Fruit fly (Drosophila melanogaster): Measurements from ENCODE around the gene Sce.

The Sce gene

DNA sequence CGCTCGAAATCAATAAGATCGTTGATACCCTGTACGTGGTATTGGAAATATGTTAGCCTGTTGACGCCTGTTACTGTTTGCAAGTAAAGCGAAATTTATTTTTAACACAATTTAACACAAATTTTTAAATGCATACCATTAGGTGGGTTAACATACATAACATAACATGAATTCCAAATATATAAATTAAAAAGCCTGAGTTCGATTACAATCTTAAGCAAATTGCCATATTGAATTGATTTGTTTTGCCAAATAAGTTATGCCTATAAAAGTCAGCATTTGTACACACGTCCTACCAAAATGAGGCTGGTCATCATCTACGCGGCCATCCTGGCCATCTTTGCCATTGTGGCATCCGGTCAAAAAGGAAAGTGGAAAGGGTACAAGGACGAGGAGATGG, 12.2 kb upstream of the Sce start, which contains the start of gene CG43319:
TSS of gene CG43319 (plus strand) at position 301 of the 400 bp plus-strand sequence.
- TF ChIP-seq ovo (GFP tag; optimal IDR thresholded peaks at IDR 0.05): no peak
- TF ChIP-seq Mnt (GFP tag; optimal IDR thresholded peaks at IDR 0.05): no peak
- TF ChIP-seq kay (GFP tag; ENCODE audit: borderline replicate concordance): no peak

DNA sequence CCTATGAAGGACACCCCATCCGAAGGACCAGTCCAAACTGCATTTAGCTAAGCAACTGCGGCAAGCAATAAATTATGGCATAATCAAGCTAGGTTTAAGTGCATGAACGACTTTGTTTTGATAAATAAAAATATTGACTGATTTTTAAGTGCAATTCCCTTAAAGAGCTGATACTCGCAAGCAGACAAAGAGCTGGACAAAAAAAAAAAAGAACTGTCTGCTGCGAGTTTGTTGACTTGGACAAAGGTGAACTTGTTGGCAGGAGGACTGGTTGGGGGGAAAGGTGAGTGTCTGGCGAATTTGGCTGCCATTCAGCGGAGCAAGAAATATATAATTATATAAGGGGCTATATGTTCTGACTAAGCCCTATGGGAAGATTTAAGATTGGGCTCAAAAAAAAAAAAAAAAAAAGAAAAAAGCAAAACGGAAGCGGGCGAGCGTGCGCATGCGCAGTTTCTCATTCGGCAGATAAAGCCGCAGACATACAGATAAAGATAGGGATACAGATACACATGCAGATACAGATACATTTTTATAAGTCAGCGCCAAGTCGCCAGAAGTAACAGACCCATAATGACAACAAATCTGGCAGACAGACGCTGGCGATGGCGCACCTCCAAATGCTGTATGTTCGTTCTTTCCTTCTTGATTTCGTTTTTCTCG, 10.9 kb upstream of the Sce start:
- no peak for TF ChIP-seq CG12768 (GFP tag; optimal IDR thresholded peaks at IDR 0.05)
- no peak for TF ChIP-seq CG7045 (GFP tag; optimal IDR thresholded peaks at IDR 0.05)
- no peak for TF ChIP-seq Clk (GFP tag; optimal IDR thresholded peaks at IDR 0.05)
- TF ChIP-seq pad (GFP tag; optimal IDR thresholded peaks at IDR 0.05): no peak
- no peak for TF ChIP-seq CG11617 (GFP tag; optimal IDR thresholded peaks at IDR 0.05)
- no peak for TF ChIP-seq tj (GFP tag; optimal IDR thresholded peaks at IDR 0.05)
- TF ChIP-seq Crg-1 (GFP tag; optimal IDR thresholded peaks at IDR 0.05): no peak
- no peak for TF ChIP-seq CG14711 (tag; optimal IDR thresholded peaks at IDR 0.05)
- TF ChIP-seq CG5204 (GFP tag; optimal IDR thresholded peaks at IDR 0.05): no peak
- no peak for TF ChIP-seq cic (GFP tag; optimal IDR thresholded peaks at IDR 0.05)
- TF ChIP-seq kay (GFP tag; ENCODE audit: borderline replicate concordance): no peak
- TF ChIP-seq bab1 (GFP tag; optimal IDR thresholded peaks at IDR 0.05): no peak
- TF ChIP-seq CG33017 (tag; optimal IDR thresholded peaks at IDR 0.05): no peak
- no peak for TF ChIP-seq ovo (GFP tag; optimal IDR thresholded peaks at IDR 0.05)
- TF ChIP-seq Mnt (GFP tag; optimal IDR thresholded peaks at IDR 0.05): no peak
- no peak for TF ChIP-seq CG1620 (GFP tag; optimal IDR thresholded peaks at IDR 0.05)
- no peak for TF ChIP-seq cnc (optimal IDR thresholded peaks at IDR 0.05)

DNA sequence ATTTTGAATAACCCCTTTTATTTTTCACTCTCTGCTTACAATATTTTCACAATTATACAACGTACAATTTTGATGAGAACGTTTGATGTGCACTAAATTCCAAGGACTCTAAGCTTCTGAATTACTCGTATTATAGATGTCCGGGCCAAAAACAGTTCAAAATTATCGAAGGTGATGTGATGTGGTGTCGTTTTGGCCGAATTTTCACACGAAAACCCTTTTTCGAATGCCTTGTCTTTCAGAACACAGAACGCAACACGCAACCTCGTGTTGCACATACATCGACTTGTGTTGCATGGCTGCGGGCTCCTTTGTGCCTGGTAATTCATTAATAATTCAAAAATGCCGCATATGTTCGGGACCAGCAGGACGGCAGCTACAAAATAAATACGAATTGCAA, 6.2 kb upstream of the Sce start, which contains the start of gene CG31055:
TSS of gene CG31055 (minus strand) at position 101 of the 400 bp plus-strand sequence.
- no peak for TF ChIP-seq CG5204 (GFP tag; optimal IDR thresholded peaks at IDR 0.05)
- no peak for TF ChIP-seq tj (GFP tag; optimal IDR thresholded peaks at IDR 0.05)
- no peak for TF ChIP-seq CG11617 (GFP tag; optimal IDR thresholded peaks at IDR 0.05)
- no peak for TF ChIP-seq cnc (optimal IDR thresholded peaks at IDR 0.05)
- no peak for TF ChIP-seq pad (GFP tag; optimal IDR thresholded peaks at IDR 0.05)
- no peak for TF ChIP-seq CG33017 (tag; optimal IDR thresholded peaks at IDR 0.05)
- no peak for TF ChIP-seq cic (GFP tag; optimal IDR thresholded peaks at IDR 0.05)
- no peak for TF ChIP-seq bab1 (GFP tag; optimal IDR thresholded peaks at IDR 0.05)
- TF ChIP-seq CG1620 (GFP tag; optimal IDR thresholded peaks at IDR 0.05): no peak
- no peak for TF ChIP-seq ovo (GFP tag; optimal IDR thresholded peaks at IDR 0.05)
- TF ChIP-seq Hr96 (GFP tag; optimal IDR thresholded peaks at IDR 0.05): no peak
- TF ChIP-seq CG7101 (tag; optimal IDR thresholded peaks at IDR 0.05): no peak
- no peak for TF ChIP-seq CG14711 (tag; optimal IDR thresholded peaks at IDR 0.05)
- no peak for TF ChIP-seq Clk (GFP tag; optimal IDR thresholded peaks at IDR 0.05)
- no peak for TF ChIP-seq CG12768 (GFP tag; optimal IDR thresholded peaks at IDR 0.05)
- TF ChIP-seq Crg-1 (GFP tag; optimal IDR thresholded peaks at IDR 0.05): no peak

DNA sequence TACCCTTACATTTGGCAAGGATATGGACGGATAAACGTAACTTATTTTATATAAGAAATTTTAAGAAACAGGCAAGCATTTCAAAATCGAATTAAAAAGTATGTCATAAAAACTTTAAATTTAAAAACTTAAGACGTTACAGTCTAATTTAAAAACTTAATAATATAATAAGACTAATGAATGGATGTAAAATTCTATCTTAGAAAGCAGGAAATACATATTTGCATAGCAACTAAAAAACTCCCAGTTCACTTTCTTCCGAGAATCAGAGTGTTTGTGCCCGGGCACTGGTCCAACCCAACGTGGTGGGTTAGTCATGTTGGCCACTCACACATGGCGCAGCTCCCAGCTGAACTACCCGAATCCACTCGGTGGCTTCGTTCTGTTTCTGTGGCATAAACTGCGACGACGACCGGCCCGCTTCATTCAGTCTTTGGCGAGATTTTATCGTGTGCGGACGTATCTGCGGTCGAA, 3.7 kb upstream of the Sce start, which contains the start of gene CG12880:
TSS of gene CG12880 (plus strand) at position 424 of the 474 bp plus-strand sequence.
- TF ChIP-seq bab1 (GFP tag; optimal IDR thresholded peaks at IDR 0.05) (no peak), CG7101 (tag; optimal IDR thresholded peaks at IDR 0.05) (no peak), CG5204 (GFP tag; optimal IDR thresholded peaks at IDR 0.05) (no peak), pad (GFP tag; optimal IDR thresholded peaks at IDR 0.05) (no peak), ovo (GFP tag; optimal IDR thresholded peaks at IDR 0.05) (no peak), cic (GFP tag; optimal IDR thresholded peaks at IDR 0.05) (no peak), tj (GFP tag; optimal IDR thresholded peaks at IDR 0.05) (no peak), kay (GFP tag; ENCODE audit: borderline replicate concordance) (no peak), Crg-1 (GFP tag; optimal IDR thresholded peaks at IDR 0.05) (no peak), cnc (optimal IDR thresholded peaks at IDR 0.05) (no peak), Hr96 (GFP tag; optimal IDR thresholded peaks at IDR 0.05) (no peak), CG33017 (tag; optimal IDR thresholded peaks at IDR 0.05) (no peak), Mnt (GFP tag; optimal IDR thresholded peaks at IDR 0.05) (no peak), Clk (GFP tag; optimal IDR thresholded peaks at IDR 0.05) (no peak), toe (GFP tag; optimal IDR thresholded peaks at IDR 0.05) (no peak), CG12768 (GFP tag; optimal IDR thresholded peaks at IDR 0.05) (no peak), CG7045 (GFP tag; optimal IDR thresholded peaks at IDR 0.05) (no peak)

DNA sequence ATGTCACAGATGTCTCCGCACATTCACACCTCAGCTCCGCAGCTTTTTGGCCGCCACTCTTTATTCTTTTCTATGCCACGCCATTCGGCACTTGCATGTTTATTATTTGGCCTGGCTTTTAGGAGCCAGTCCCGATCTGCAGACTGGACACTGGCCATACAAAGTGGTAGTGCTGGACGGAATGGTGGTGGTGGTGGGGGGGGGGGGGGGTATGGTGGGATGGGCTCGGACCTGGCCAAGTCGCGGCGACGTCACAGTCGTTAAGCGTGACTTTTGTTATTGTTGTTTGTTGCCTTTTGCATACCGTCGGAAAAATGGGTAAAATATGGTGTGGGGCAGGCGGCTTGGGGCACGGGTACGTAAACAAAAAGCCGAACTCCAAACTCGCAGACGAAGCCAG, 3.2 kb upstream of the Sce start:
- TF ChIP-seq kay (GFP tag; ENCODE audit: borderline replicate concordance) (peak; percentile 28), CG7045 (GFP tag; optimal IDR thresholded peaks at IDR 0.05) (no peak)

DNA sequence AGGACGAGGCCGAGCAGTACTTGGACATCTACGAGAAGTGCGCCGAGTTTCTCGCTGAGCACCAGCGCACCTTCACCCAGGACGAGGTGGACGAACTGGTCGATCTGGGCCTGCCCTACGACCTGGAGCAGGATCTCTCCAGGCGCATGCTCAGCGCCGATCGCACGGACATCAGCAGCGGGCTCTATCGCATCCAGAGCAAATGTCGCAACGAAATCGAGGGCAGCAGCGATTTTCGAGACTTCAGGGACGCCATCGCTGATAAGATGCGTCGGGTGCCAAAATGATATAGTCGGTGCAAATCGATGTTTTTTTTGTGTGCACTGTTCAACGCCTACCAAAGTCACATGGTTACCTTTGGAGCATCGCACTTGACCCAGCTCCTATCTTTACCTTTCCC, 2.2 kb downstream of the Sce start:
- TF ChIP-seq ovo (GFP tag; optimal IDR thresholded peaks at IDR 0.05) (no peak), CG7045 (GFP tag; optimal IDR thresholded peaks at IDR 0.05) (no peak), toe (GFP tag; optimal IDR thresholded peaks at IDR 0.05) (no peak), bab1 (GFP tag; optimal IDR thresholded peaks at IDR 0.05) (no peak), tj (GFP tag; optimal IDR thresholded peaks at IDR 0.05) (no peak), CG11617 (GFP tag; optimal IDR thresholded peaks at IDR 0.05) (no peak), cnc (optimal IDR thresholded peaks at IDR 0.05) (no peak), CG14711 (tag; optimal IDR thresholded peaks at IDR 0.05) (no peak), CG7101 (tag; optimal IDR thresholded peaks at IDR 0.05) (no peak), pad (GFP tag; optimal IDR thresholded peaks at IDR 0.05) (no peak), Crg-1 (GFP tag; optimal IDR thresholded peaks at IDR 0.05) (no peak), CG1620 (GFP tag; optimal IDR thresholded peaks at IDR 0.05) (no peak), CG12768 (GFP tag; optimal IDR thresholded peaks at IDR 0.05) (no peak), cic (GFP tag; optimal IDR thresholded peaks at IDR 0.05) (no peak), Mnt (GFP tag; optimal IDR thresholded peaks at IDR 0.05) (no peak)

All from whole organism, adult.